Worm (Caenorhabditis elegans) whole organism, young adult: ENCODE results near the gene K12D9.1.

Experiments used
- T07F8.4 ChIP-seq: sonication (generic microtip); optimal IDR thresholded peaks from 2 replicates; lab custom pipeline; 2016; ENCODE audit warnings: mild to moderate bottlenecking, missing genetic modification characterization, moderate library complexity, missing compliant biosample characterization
- ama-1 ChIP-seq, 3 experiments: fragments of 150-350 bp in 1 of 3; sonication (generic microtip) in 2 of 3; optimal IDR thresholded peaks; 2 replicates each; lab custom pipeline; 2014 to 2018; ENCODE audit warnings: missing biosample characterization in 2 of 3, missing genetic modification characterization in 2 of 3, missing genetic modification reagents in 2 of 3
- ceh-27 ChIP-seq: fragments of 200-800 bp; sonication (Bioruptor generic); optimal IDR thresholded peaks from 2 replicates; lab custom pipeline; 2018; ENCODE audit warnings: mild to moderate bottlenecking, missing genetic modification characterization, moderate library complexity, missing compliant biosample characterization
- dox-1 ChIP-seq: fragments of 200-800 bp; sonication (Bioruptor generic); IDR thresholded peaks from 2 replicates; pipeline ENCODE4 v1.3.6; 2022; ENCODE audit warnings: missing genetic modification reagents, missing genetic modification characterization, missing compliant biosample characterization
- hrde-1 ChIP-seq: sonication (generic microtip); optimal IDR thresholded peaks from 2 replicates; lab custom pipeline; 2016; ENCODE audit warnings: missing genetic modification characterization, mild to moderate bottlenecking, missing compliant biosample characterization, moderate library complexity, missing genotype, missing genetic modification reagents, borderline replicate concordance
- mel-28 ChIP-seq: sonication (generic microtip); optimal IDR thresholded peaks from 2 replicates; lab custom pipeline; 2016; ENCODE audit warnings: borderline replicate concordance, mild to moderate bottlenecking, missing genetic modification characterization, missing compliant biosample characterization
- nfya-1 ChIP-seq: sonication (generic microtip); optimal IDR thresholded peaks from 2 replicates; lab custom pipeline; 2017; ENCODE audit warnings: antibody characterized with exemption, missing compliant biosample characterization, missing genetic modification characterization, borderline replicate concordance; ENCODE audit not compliant: insufficient read depth
- sea-2 ChIP-seq: fragments of 200-800 bp; sonication (Bioruptor generic); IDR thresholded peaks from 2 replicates; pipeline ENCODE4 v1.3.6; 2022; ENCODE audit warnings: missing genetic modification characterization, missing compliant biosample characterization
- snpc-4 ChIP-seq, 5 experiments: fragments of 150-350 bp in 1 of 5; sonication (generic microtip) in 4 of 5; optimal IDR thresholded peaks; 2 replicates each; lab custom pipeline; 2014 to 2018; ENCODE audit warnings: missing genetic modification characterization in 5 of 5, missing biosample characterization in 3 of 5, antibody characterized with exemption in 2 of 5, mild to moderate bottlenecking in 2 of 5, missing compliant biosample characterization in 2 of 5, missing genotype in 2 of 5, moderate library complexity in 2 of 5, missing genetic modification reagents in 1 of 5
- ztf-6 ChIP-seq: fragments of 200-800 bp; sonication (Bioruptor generic); IDR thresholded peaks from 2 replicates; pipeline ENCODE4 v1.3.6; 2022; ENCODE audit warnings: missing genetic modification reagents, missing genetic modification characterization, missing compliant biosample characterization

ce11 chrV:2991485-2991884 is 22.8 kb upstream of the K12D9.1 start, which contains the start of gene srw-121:
- TF ChIP-seq ama-1 (optimal IDR thresholded peaks at IDR 0.05; lab: Kevin White, UChicago) (no peak), ama-1 (GFP tag; optimal IDR thresholded peaks at IDR 0.05; lab: Kevin White, UChicago) (no peak), hrde-1 (tag; lab: Kevin White, UChicago) (no peak), mel-28 (tag; lab: Kevin White, UChicago) (no peak), ztf-6 (GFP tag; lab: Robert Waterston, UW) (no peak), dox-1 (GFP tag; lab: Robert Waterston, UW) (no peak), nfya-1 (no peak), T07F8.4 (tag; lab: Kevin White, UChicago) (no peak), ceh-27 (GFP tag; lab: Kevin White, UChicago) (no peak), snpc-4 (GFP tag; optimal IDR thresholded peaks at IDR 0.05; lab: Kevin White, UChicago) (no peak), snpc-4 (tag; optimal IDR thresholded peaks at IDR 0.05; lab: Kevin White, UChicago) (no peak), sea-2 (GFP tag; lab: Robert Waterston, UW) (no peak)
